Worm (Caenorhabditis elegans) whole organism, L3 larva: Measurements from ENCODE around the gene F53F4.11.

Source experiments
- R02D3.7 ChIP-seq: fragments of 150-350 bp; optimal IDR thresholded peaks from 2 replicates; lab custom pipeline; 2014; ENCODE audit warnings: missing biosample characterization, missing genetic modification characterization
- ZK546.5 ChIP-seq: sonication (generic microtip); optimal IDR thresholded peaks from 2 replicates; lab custom pipeline; 2017; ENCODE audit warnings: missing biosample characterization, missing genetic modification characterization
- aly-2 ChIP-seq: fragments of 150-350 bp; optimal IDR thresholded peaks from 2 replicates; lab custom pipeline; 2014; ENCODE audit warnings: missing biosample characterization, missing genetic modification characterization
- ama-1 ChIP-seq: fragments of 150-350 bp; optimal IDR thresholded peaks from 2 replicates; lab custom pipeline; 2018
- ceh-16 ChIP-seq: sonication (generic microtip); optimal IDR thresholded peaks from 2 replicates; lab custom pipeline; 2017; ENCODE audit warnings: missing biosample characterization, missing genetic modification characterization
- ceh-28 ChIP-seq: fragments of 150-350 bp; optimal IDR thresholded peaks from 2 replicates; lab custom pipeline; 2014; ENCODE audit warnings: missing biosample characterization, missing genetic modification reagents, missing genetic modification characterization
- ceh-82 ChIP-seq: fragments of 150-350 bp; optimal IDR thresholded peaks from 2 replicates; lab custom pipeline; 2014; ENCODE audit warnings: missing biosample characterization, missing genetic modification characterization
- ceh-9 ChIP-seq: sonication (generic microtip); optimal IDR thresholded peaks from 2 replicates; lab custom pipeline; 2018; ENCODE audit warnings: missing biosample characterization, missing genetic modification characterization
- egl-27 ChIP-seq: sonication (generic microtip); optimal IDR thresholded peaks from 4 replicates; lab custom pipeline; 2017; ENCODE audit warnings: missing biosample characterization, missing genetic modification reagents, missing genetic modification characterization
- egl-5 ChIP-seq: fragments of 150-350 bp; optimal IDR thresholded peaks from 2 replicates; lab custom pipeline; 2017; ENCODE audit warnings: missing biosample characterization, missing genetic modification reagents, missing genetic modification characterization, inconsistent platforms
- elt-1 ChIP-seq: fragments of 150-350 bp; optimal IDR thresholded peaks from 2 replicates; lab custom pipeline; 2014; ENCODE audit warnings: missing biosample characterization, missing genetic modification characterization
- elt-2 ChIP-seq: sonication (generic microtip); optimal IDR thresholded peaks from 2 replicates; lab custom pipeline; 2016; ENCODE audit warnings: missing genetic modification reagents, mild to moderate bottlenecking, missing genetic modification characterization, missing compliant biosample characterization
- elt-3 ChIP-seq, 3 experiments: fragments of 150-350 bp in 1 of 3; sonication (generic microtip) in 2 of 3; optimal IDR thresholded peaks; 2 replicates in 2 of 3; 4 replicates in 1 of 3; lab custom pipeline; 2014 to 2017; ENCODE audit warnings: missing biosample characterization in 3 of 3, missing genetic modification characterization in 3 of 3
- eor-1 ChIP-seq, 2 experiments: fragments of 150-350 bp; optimal IDR thresholded peaks; 2 replicates each; lab custom pipeline; 2014 to 2018; ENCODE audit warnings: missing biosample characterization in 2 of 2, missing genetic modification characterization in 2 of 2
- fkh-10 ChIP-seq: sonication (generic microtip); optimal IDR thresholded peaks from 2 replicates; lab custom pipeline; 2017; ENCODE audit warnings: missing biosample characterization, missing genetic modification reagents, missing genetic modification characterization
- fkh-2 ChIP-seq: fragments of 150-350 bp; optimal IDR thresholded peaks from 2 replicates; lab custom pipeline; 2014; ENCODE audit warnings: missing biosample characterization, missing genetic modification reagents, missing genetic modification characterization
- fos-1 ChIP-seq: fragments of 150-350 bp; optimal IDR thresholded peaks from 2 replicates; lab custom pipeline; 2014; ENCODE audit warnings: missing biosample characterization, missing genetic modification characterization
- hmg-11 ChIP-seq: sonication (generic microtip); optimal IDR thresholded peaks from 2 replicates; lab custom pipeline; 2016; ENCODE audit warnings: missing genetic modification characterization, missing compliant biosample characterization
- jun-1 ChIP-seq: fragments of 150-350 bp; optimal IDR thresholded peaks from 2 replicates; lab custom pipeline; 2014; ENCODE audit warnings: missing biosample characterization, missing genetic modification reagents, missing genetic modification characterization
- lin-15B ChIP-seq: fragments of 150-350 bp; optimal IDR thresholded peaks from 2 replicates; lab custom pipeline; 2014; ENCODE audit warnings: missing biosample characterization, missing genetic modification characterization
- lin-39 ChIP-seq: fragments of 150-350 bp; optimal IDR thresholded peaks from 2 replicates; lab custom pipeline; 2018; ENCODE audit warnings: missing biosample characterization, missing genetic modification reagents, missing genetic modification characterization
- lsy-12 ChIP-seq: sonication (generic microtip); optimal IDR thresholded peaks from 2 replicates; lab custom pipeline; 2016; ENCODE audit warnings: mild to moderate bottlenecking, missing genetic modification characterization, missing compliant biosample characterization
- mml-1 ChIP-seq: fragments of 150-350 bp; sonication (generic microtip); optimal IDR thresholded peaks from 3 replicates; lab custom pipeline; 2014; ENCODE audit warnings: missing biosample characterization, missing genetic modification characterization
- nfya-1 ChIP-seq: sonication (generic microtip); optimal IDR thresholded peaks from 2 replicates; lab custom pipeline; 2017; ENCODE audit warnings: missing genetic modification characterization, mild to moderate bottlenecking, missing compliant biosample characterization, antibody characterized with exemption, moderate library complexity; ENCODE audit not compliant: insufficient read depth
- nhr-12 ChIP-seq: fragments of 150-350 bp; optimal IDR thresholded peaks from 2 replicates; lab custom pipeline; 2014; ENCODE audit warnings: missing biosample characterization, missing genetic modification characterization
- nhr-23 ChIP-seq: fragments of 150-350 bp; optimal IDR thresholded peaks from 2 replicates; lab custom pipeline; 2014; ENCODE audit warnings: missing biosample characterization, missing genetic modification reagents, missing genetic modification characterization
- nhr-237 ChIP-seq: fragments of 150-350 bp; optimal IDR thresholded peaks from 2 replicates; lab custom pipeline; 2014; ENCODE audit warnings: missing biosample characterization, missing genetic modification characterization
- nhr-25 ChIP-seq: sonication (generic microtip); optimal IDR thresholded peaks from 2 replicates; lab custom pipeline; 2017; ENCODE audit warnings: missing biosample characterization, missing genetic modification characterization
- nhr-28 ChIP-seq: fragments of 150-350 bp; optimal IDR thresholded peaks from 2 replicates; lab custom pipeline; 2014; ENCODE audit warnings: missing biosample characterization, missing genetic modification characterization
- nhr-43 ChIP-seq: sonication (generic microtip); optimal IDR thresholded peaks from 2 replicates; lab custom pipeline; 2016; ENCODE audit warnings: mild to moderate bottlenecking, missing genetic modification characterization, missing compliant biosample characterization; ENCODE audit not compliant: poor library complexity, severe bottlenecking
- nhr-67 ChIP-seq: fragments of 150-350 bp; optimal IDR thresholded peaks from 2 replicates; lab custom pipeline; 2014; ENCODE audit warnings: missing biosample characterization, missing genetic modification characterization
- nhr-76 ChIP-seq: fragments of 150-350 bp; sonication (generic microtip); optimal IDR thresholded peaks from 5 replicates; lab custom pipeline; 2014; ENCODE audit warnings: missing biosample characterization, missing genetic modification characterization
- nhr-77 ChIP-seq: fragments of 150-350 bp; optimal IDR thresholded peaks from 2 replicates; lab custom pipeline; 2014; ENCODE audit warnings: missing biosample characterization, missing genetic modification characterization
- pha-4 ChIP-seq: fragments of 150-350 bp; optimal IDR thresholded peaks from 2 replicates; lab custom pipeline; 2014; ENCODE audit warnings: missing biosample characterization, missing genetic modification reagents, missing genetic modification characterization
- pqm-1 ChIP-seq: fragments of 150-350 bp; optimal IDR thresholded peaks from 2 replicates; lab custom pipeline; 2017; ENCODE audit warnings: missing biosample characterization, missing genetic modification characterization, inconsistent platforms
- sea-2 ChIP-seq: fragments of 150-350 bp; sonication (generic microtip); optimal IDR thresholded peaks from 4 replicates; lab custom pipeline; 2014; ENCODE audit warnings: missing biosample characterization, missing genetic modification reagents, missing genetic modification characterization
- skn-1 ChIP-seq: fragments of 150-350 bp; optimal IDR thresholded peaks from 2 replicates; lab custom pipeline; 2014; ENCODE audit warnings: missing biosample characterization, missing genetic modification characterization
- tbx-2 ChIP-seq: sonication (generic microtip); optimal IDR thresholded peaks from 2 replicates; lab custom pipeline; 2016; ENCODE audit warnings: mild to moderate bottlenecking, missing genetic modification characterization, missing compliant biosample characterization
- unc-39 ChIP-seq: sonication (generic microtip); optimal IDR thresholded peaks from 4 replicates; lab custom pipeline; 2017; ENCODE audit warnings: missing biosample characterization, missing genetic modification characterization
- unc-62 ChIP-seq: fragments of 150-350 bp; sonication (generic microtip); optimal IDR thresholded peaks from 4 replicates; lab custom pipeline; 2014; ENCODE audit warnings: missing biosample characterization, missing genetic modification reagents, missing genetic modification characterization
- zag-1 ChIP-seq: fragments of 150-350 bp; optimal IDR thresholded peaks from 2 replicates; lab custom pipeline; 2014; ENCODE audit warnings: missing biosample characterization, missing genetic modification characterization
- ztf-11 ChIP-seq: fragments of 150-350 bp; optimal IDR thresholded peaks from 2 replicates; lab custom pipeline; 2014; ENCODE audit warnings: missing biosample characterization, missing genetic modification characterization
- ztf-4 ChIP-seq: fragments of 150-350 bp; optimal IDR thresholded peaks from 2 replicates; lab custom pipeline; 2014; ENCODE audit warnings: missing biosample characterization, missing genetic modification characterization

The F53F4.11 gene

ce11 chrV:13656346-13657254 is 32.3 kb upstream of the F53F4.11 start:
- TF ChIP-seq unc-62 (GFP tag; lab: Kevin White, UChicago) (peak; percentile 95), lsy-12 (peak; percentile 69), nhr-76 (tag; lab: Kevin White, UChicago) (no peak), jun-1 (peak; percentile 52), skn-1 (tag; lab: Kevin White, UChicago) (no peak), aly-2 (tag; lab: Kevin White, UChicago) (no peak), nhr-28 (tag; lab: Kevin White, UChicago) (peak; percentile 45), egl-27 (tag; lab: Kevin White, UChicago) (peak; percentile 25), elt-2 (peak; percentile 95), R02D3.7 (tag; lab: Kevin White, UChicago) (peak; percentile 23), elt-1 (tag; lab: Kevin White, UChicago) (no peak), nhr-23 (tag; lab: Kevin White, UChicago) (peak; percentile 94), pqm-1 (tag; lab: Kevin White, UChicago) (peak; percentile 77), nfya-1 (tag; lab: Kevin White, UChicago) (peak; percentile 39), ama-1 (lab: Kevin White, UChicago) (peak; percentile 95), fkh-2 (no peak), sea-2 (GFP tag; lab: Kevin White, UChicago) (no peak), zag-1 (tag; lab: Kevin White, UChicago) (no peak), ceh-28 (tag; lab: Kevin White, UChicago) (peak; percentile 45), nhr-25 (tag; lab: Kevin White, UChicago) (peak; percentile 98), nhr-43 (tag; lab: Kevin White, UChicago) (peak; percentile 91), ceh-82 (tag; lab: Kevin White, UChicago) (no peak), pha-4 (tag; lab: Kevin White, UChicago) (peak; percentile 52), tbx-2 (tag; lab: Kevin White, UChicago) (peak; percentile 24), lin-39 (peak; percentile 47), elt-3 (tag; optimal IDR thresholded peaks at IDR 0.05; lab: Kevin White, UChicago) (peak in 1 of 3 experiments; percentile 79), mml-1 (tag; lab: Kevin White, UChicago) (no peak)

- peak; percentile 63 for TF ChIP-seq ama-1 (lab: Kevin White, UChicago)
- TF ChIP-seq lsy-12, result peak; percentile 52
- TF ChIP-seq unc-39 (tag; lab: Kevin White, UChicago), result no peak
- no peak for TF ChIP-seq ceh-16
- peak; percentile 24 for TF ChIP-seq unc-62 (GFP tag; lab: Kevin White, UChicago)
- no peak for TF ChIP-seq nhr-77
- no peak for TF ChIP-seq aly-2 (tag; lab: Kevin White, UChicago)
- TF ChIP-seq fkh-2, result no peak
- TF ChIP-seq ZK546.5 (tag; lab: Kevin White, UChicago), result no peak
- TF ChIP-seq hmg-11 (tag; lab: Kevin White, UChicago), result peak; percentile 47
- TF ChIP-seq fos-1 (tag; lab: Kevin White, UChicago), result no peak
- TF ChIP-seq jun-1, result peak; percentile 7
- peak; percentile 9 for TF ChIP-seq tbx-2 (tag; lab: Kevin White, UChicago)
- TF ChIP-seq ztf-4 (tag; lab: Kevin White, UChicago), result no peak
- peak; percentile 70 for TF ChIP-seq lin-39
- no peak for TF ChIP-seq ceh-9 (tag; lab: Kevin White, UChicago)
- no peak for TF ChIP-seq nhr-12 (tag; lab: Kevin White, UChicago)
- TF ChIP-seq egl-27 (tag; lab: Kevin White, UChicago), result no peak
- TF ChIP-seq elt-3 (tag; optimal IDR thresholded peaks at IDR 0.05; lab: Kevin White, UChicago), result no peak
- peak; percentile 51 for TF ChIP-seq fkh-10 (GFP tag; lab: Kevin White, UChicago)
- peak; percentile 28 for TF ChIP-seq elt-2
- peak; percentile 84 for TF ChIP-seq nhr-23 (tag; lab: Kevin White, UChicago)
- no peak for TF ChIP-seq ceh-82 (tag; lab: Kevin White, UChicago)
- TF ChIP-seq nhr-25 (tag; lab: Kevin White, UChicago), result peak; percentile 81
- TF ChIP-seq nfya-1 (tag; lab: Kevin White, UChicago), result peak; percentile 80
- TF ChIP-seq nhr-67 (tag; lab: Kevin White, UChicago), result no peak
- TF ChIP-seq skn-1 (tag; lab: Kevin White, UChicago), result no peak
- peak; percentile 51 for TF ChIP-seq ceh-28 (tag; lab: Kevin White, UChicago)
- peak; percentile 61 for TF ChIP-seq lin-15B (tag; lab: Kevin White, UChicago)
- peak; percentile 70 for TF ChIP-seq egl-5 (tag; lab: Kevin White, UChicago)
- TF ChIP-seq elt-1 (tag; lab: Kevin White, UChicago), result peak; percentile 61
- TF ChIP-seq pqm-1 (tag; lab: Kevin White, UChicago), result peak; percentile 1
- peak; percentile 14 for TF ChIP-seq R02D3.7 (tag; lab: Kevin White, UChicago)
- TF ChIP-seq nhr-28 (tag; lab: Kevin White, UChicago), result peak; percentile 21
- TF ChIP-seq eor-1 (tag; optimal IDR thresholded peaks at IDR 0.05; lab: Kevin White, UChicago), result no peak
- TF ChIP-seq mml-1 (tag; lab: Kevin White, UChicago), result no peak
- TF ChIP-seq nhr-76 (tag; lab: Kevin White, UChicago), result no peak
- TF ChIP-seq ztf-11 (tag; lab: Kevin White, UChicago), result no peak
- peak; percentile 83 for TF ChIP-seq pha-4 (tag; lab: Kevin White, UChicago)
- TF ChIP-seq sea-2 (GFP tag; lab: Kevin White, UChicago), result no peak
- TF ChIP-seq nhr-43 (tag; lab: Kevin White, UChicago), result peak; percentile 75
- no peak for TF ChIP-seq nhr-237 (tag; lab: Kevin White, UChicago)
- TF ChIP-seq zag-1 (tag; lab: Kevin White, UChicago), result no peak
These were observed 31.0 kb upstream of the F53F4.11 start for ce11 chrV:13655202-13655764.
